Worm (Caenorhabditis elegans): Measurements from ENCODE around the gene H25P19.1.

- TF ChIP-seq fos-1 (tag; optimal IDR thresholded peaks at IDR 0.05) (no peak), lin-39 (tag; optimal IDR thresholded peaks at IDR 0.05) (no peak), ztf-11 (tag; optimal IDR thresholded peaks at IDR 0.05) (no peak), egl-27 (tag; optimal IDR thresholded peaks at IDR 0.05) (no peak), aly-2 (tag; optimal IDR thresholded peaks at IDR 0.05) (no peak), snpc-4 (tag; optimal IDR thresholded peaks at IDR 0.05) (no peak), mab-5 (tag; optimal IDR thresholded peaks at IDR 0.05) (no peak), nhr-25 (tag; optimal IDR thresholded peaks at IDR 0.05) (no peak), elt-1 (tag; optimal IDR thresholded peaks at IDR 0.05) (no peak), nhr-11 (tag; optimal IDR thresholded peaks at IDR 0.05) (no peak), ZK546.5 (tag; optimal IDR thresholded peaks at IDR 0.05) (no peak), nhr-237 (tag; optimal IDR thresholded peaks at IDR 0.05) (no peak), zag-1 (tag; optimal IDR thresholded peaks at IDR 0.05) (no peak), ama-1 (optimal IDR thresholded peaks at IDR 0.05) (no peak)
Measured at ce11 chrV:667459-667858, 20.0 kb upstream of the H25P19.1 start, which contains the start of gene nhr-180.

Data from whole organism, L2 larva.